Fruit fly (Drosophila melanogaster) whole organism, embryonic: Measurements from ENCODE around the gene CG17376.

ENCODE experiments used
- BtbVII ChIP-seq: fragments of 200-800 bp; sonication (Bioruptor generic); optimal IDR thresholded peaks from 3 replicates; lab custom pipeline; 2017; ENCODE audit warnings: missing biosample characterization, mild to moderate bottlenecking, missing genetic modification characterization
- CG10209 ChIP-seq: fragments of 200-800 bp; sonication (Bioruptor generic); optimal IDR thresholded peaks from 3 replicates; lab custom pipeline; 2017; ENCODE audit warnings: missing biosample characterization, mild to moderate bottlenecking, missing genetic modification characterization, missing genetic modification reagents
- CG10543 ChIP-seq: fragments of 200-800 bp; sonication (Bioruptor generic); optimal IDR thresholded peaks from 3 replicates; lab custom pipeline; 2017; ENCODE audit warnings: missing biosample characterization, mild to moderate bottlenecking, missing genetic modification characterization, moderate library complexity
- CG12391 ChIP-seq: fragments of 200-800 bp; sonication (Bioruptor generic); optimal IDR thresholded peaks from 3 replicates; lab custom pipeline; 2018; ENCODE audit warnings: missing biosample characterization, mild to moderate bottlenecking, missing genetic modification characterization, moderate library complexity
- CG1529 ChIP-seq: fragments of 200-800 bp; sonication (Bioruptor generic); optimal IDR thresholded peaks from 3 replicates; lab custom pipeline; 2018; ENCODE audit warnings: missing biosample characterization, missing genetic modification characterization
- CG18262 ChIP-seq: fragments of 200-800 bp; optimal IDR thresholded peaks from 3 replicates; lab custom pipeline; 2019; ENCODE audit warnings: missing biosample characterization, mild to moderate bottlenecking, missing genetic modification characterization, moderate library complexity
- CG18599 ChIP-seq: fragments of 200-800 bp; sonication (Bioruptor generic); optimal IDR thresholded peaks from 3 replicates; lab custom pipeline; 2017; ENCODE audit warnings: missing biosample characterization, missing genetic modification characterization, mild to moderate bottlenecking, moderate library complexity, missing genetic modification reagents
- CG30020 ChIP-seq: fragments of 200-800 bp; optimal IDR thresholded peaks from 2 replicates; lab custom pipeline; 2019; ENCODE audit warnings: missing biosample characterization, mild to moderate bottlenecking, missing genetic modification characterization, moderate library complexity
- CG3281 ChIP-seq: fragments of 200-800 bp; sonication (Bioruptor generic); optimal IDR thresholded peaks from 3 replicates; lab custom pipeline; 2017; ENCODE audit warnings: missing biosample characterization, mild to moderate bottlenecking, missing genetic modification characterization
- CG3838 ChIP-seq: fragments of 200-800 bp; sonication (Bioruptor generic); optimal IDR thresholded peaks from 3 replicates; lab custom pipeline; 2016; ENCODE audit warnings: missing biosample characterization, missing genetic modification characterization
- CG4282 ChIP-seq: fragments of 200-800 bp; sonication (Bioruptor generic); optimal IDR thresholded peaks from 2 replicates; lab custom pipeline; 2016; ENCODE audit warnings: missing biosample characterization, missing genetic modification characterization
- CG4328 ChIP-seq: fragments of 200-800 bp; sonication (Bioruptor generic); optimal IDR thresholded peaks from 3 replicates; lab custom pipeline; 2017; ENCODE audit warnings: missing biosample characterization, missing genetic modification reagents, missing genetic modification characterization
- CG4424 ChIP-seq: fragments of 200-800 bp; sonication (Bioruptor generic); optimal IDR thresholded peaks from 3 replicates; lab custom pipeline; 2016; ENCODE audit warnings: missing biosample characterization, missing genetic modification characterization
- CG6813 ChIP-seq: fragments of 200-800 bp; sonication (Bioruptor generic); optimal IDR thresholded peaks from 2 replicates; lab custom pipeline; 2017; ENCODE audit warnings: missing biosample characterization, missing genetic modification characterization, mild to moderate bottlenecking, moderate library complexity, missing genetic modification reagents
- CG6854 ChIP-seq: fragments of 200-800 bp; sonication (Bioruptor generic); optimal IDR thresholded peaks from 3 replicates; lab custom pipeline; 2017; ENCODE audit warnings: missing biosample characterization, mild to moderate bottlenecking, missing genetic modification characterization
- CG8388 ChIP-seq: fragments of 200-800 bp; sonication (Bioruptor generic); optimal IDR thresholded peaks from 2 replicates; lab custom pipeline; 2019; ENCODE audit warnings: missing biosample characterization, mild to moderate bottlenecking, missing genetic modification characterization, moderate library complexity
- CG8765 ChIP-seq: fragments of 200-800 bp; sonication (Bioruptor generic); IDR thresholded peaks from 2 replicates; pipeline ENCODE4 v1.3.6; 2022; ENCODE audit warnings: missing biosample characterization, missing genetic modification characterization
- CG8924 ChIP-seq: fragments of 200-800 bp; optimal IDR thresholded peaks from 3 replicates; lab custom pipeline; 2019; ENCODE audit warnings: missing biosample characterization, mild to moderate bottlenecking, missing genetic modification characterization, moderate library complexity
- CG9817 ChIP-seq: fragments of 200-800 bp; sonication (Bioruptor generic); optimal IDR thresholded peaks from 2 replicates; lab custom pipeline; 2018; ENCODE audit warnings: missing biosample characterization, mild to moderate bottlenecking, missing genetic modification characterization, moderate library complexity
- CrebB ChIP-seq: fragments of 200-800 bp; sonication (Bioruptor generic); optimal IDR thresholded peaks from 3 replicates; lab custom pipeline; 2018; ENCODE audit warnings: missing biosample characterization, mild to moderate bottlenecking, missing genetic modification characterization
- D ChIP-seq, 2 experiments: fragments of 200-800 bp in 1 of 2; fragments of >200 bp in 1 of 2; sonication (Bioruptor generic) in 1 of 2; optimal IDR thresholded peaks; 2 replicates in 1 of 2; 3 replicates in 1 of 2; lab custom pipeline; 2017; ENCODE audit warnings: mild to moderate bottlenecking in 1 of 2, missing biosample characterization in 1 of 2, missing genetic modification characterization in 1 of 2, missing genetic modification reagents in 1 of 2
- Dip2 ChIP-seq: fragments of 200-800 bp; sonication (Bioruptor generic); IDR thresholded peaks from 2 replicates; pipeline ENCODE4 v1.3.6; 2022; ENCODE audit warnings: missing biosample characterization, missing genetic modification characterization
- Doc3 ChIP-seq: fragments of 200-800 bp; sonication (Bioruptor generic); IDR thresholded peaks from 3 replicates; pipeline ENCODE4 v1.3.6; 2022; ENCODE audit warnings: missing biosample characterization, missing genetic modification characterization; ENCODE audit not compliant: partially characterized antibody
- E2f1 ChIP-seq: fragments of 200-800 bp; sonication (Bioruptor generic); IDR thresholded peaks from 2 replicates; pipeline ENCODE4 v1.3.6; 2022; ENCODE audit warnings: missing biosample characterization, missing genetic modification characterization
- E2f2 ChIP-seq: fragments of 200-800 bp; sonication (Bioruptor generic); IDR thresholded peaks from 2 replicates; pipeline ENCODE4 v1.3.6; 2022; ENCODE audit warnings: missing biosample characterization, missing genetic modification characterization
- Fer1 ChIP-seq: fragments of 200-800 bp; sonication (Bioruptor generic); optimal IDR thresholded peaks from 2 replicates; lab custom pipeline; 2017; ENCODE audit warnings: missing biosample characterization, mild to moderate bottlenecking, missing genetic modification characterization
- Hand ChIP-seq: fragments of 200-800 bp; sonication (Bioruptor generic); optimal IDR thresholded peaks from 2 replicates; lab custom pipeline; 2017; ENCODE audit warnings: mild to moderate bottlenecking, missing biosample characterization, missing genetic modification reagents, missing genetic modification characterization
- Hr51 ChIP-seq, 2 experiments: fragments of 200-800 bp; sonication (Bioruptor generic); optimal IDR thresholded peaks; 2 replicates in 1 of 2; 3 replicates in 1 of 2; lab custom pipeline; 2016 to 2018; ENCODE audit warnings: missing biosample characterization in 2 of 2, missing genetic modification characterization in 2 of 2, mild to moderate bottlenecking in 1 of 2, moderate library complexity in 1 of 2
- Lim3 ChIP-seq: fragments of 200-800 bp; sonication (Bioruptor generic); IDR thresholded peaks from 2 replicates; pipeline ENCODE4 v1.3.6; 2022; ENCODE audit warnings: missing biosample characterization, missing genetic modification characterization
- Max ChIP-seq: fragments of 200-800 bp; sonication (Bioruptor generic); optimal IDR thresholded peaks from 2 replicates; lab custom pipeline; 2016; ENCODE audit warnings: missing biosample characterization, mild to moderate bottlenecking, missing genetic modification characterization
- Med ChIP-seq: fragments of 200-800 bp; sonication (Bioruptor generic); peaks from one replicate; lab custom pipeline; 2016; ENCODE audit warnings: missing biosample characterization, missing genetic modification characterization, mild to moderate bottlenecking, inconsistent platforms, moderate library complexity
- Myb ChIP-seq: fragments of 200-800 bp; sonication (Bioruptor generic); optimal IDR thresholded peaks from 2 replicates; lab custom pipeline; 2016; ENCODE audit warnings: missing biosample characterization, missing genetic modification characterization
- PHDP ChIP-seq: fragments of 200-800 bp; sonication (Bioruptor generic); optimal IDR thresholded peaks from 3 replicates; lab custom pipeline; 2018; ENCODE audit warnings: missing biosample characterization, mild to moderate bottlenecking, missing genetic modification characterization, moderate library complexity
- amos ChIP-seq: fragments of 200-800 bp; sonication (Bioruptor generic); IDR thresholded peaks from 2 replicates; pipeline ENCODE4 v1.3.6; 2022; ENCODE audit warnings: missing biosample characterization, missing genetic modification characterization; ENCODE audit not compliant: partially characterized antibody
- bcd ChIP-seq: fragments of 200-800 bp; sonication (Bioruptor generic); optimal IDR thresholded peaks from 2 replicates; lab custom pipeline; 2017; ENCODE audit warnings: missing biosample characterization, mild to moderate bottlenecking, missing genetic modification characterization
- bsh ChIP-seq, 2 experiments: fragments of 200-800 bp; sonication (Bioruptor generic); optimal IDR thresholded peaks; 2 replicates each; lab custom pipeline; 2017 to 2018; ENCODE audit warnings: mild to moderate bottlenecking in 2 of 2, missing biosample characterization in 2 of 2, missing genetic modification characterization in 2 of 2, moderate library complexity in 1 of 2
- croc ChIP-seq: fragments of 200-800 bp; sonication (Bioruptor generic); conservative IDR thresholded peaks from 3 replicates; pipeline ENCODE4 v1.3.6; 2022; ENCODE audit warnings: missing biosample characterization, missing genetic modification characterization
- danr ChIP-seq: fragments of 200-800 bp; sonication (Bioruptor generic); IDR thresholded peaks from 2 replicates; pipeline ENCODE4 v1.3.6; 2022; ENCODE audit warnings: missing biosample characterization, missing genetic modification characterization
- dati ChIP-seq: fragments of 200-800 bp; sonication (Bioruptor generic); IDR thresholded peaks from 2 replicates; pipeline ENCODE4 v1.3.6; 2022; ENCODE audit warnings: missing biosample characterization, missing genetic modification characterization
- eve ChIP-seq, 2 experiments: fragments of >200 bp; optimal IDR thresholded peaks; 2 replicates each; lab custom pipeline; 2017; ENCODE audit warnings: missing biosample characterization in 2 of 2, missing genetic modification characterization in 2 of 2
- lab ChIP-seq: fragments of 200-800 bp; sonication (Bioruptor generic); optimal IDR thresholded peaks from 3 replicates; lab custom pipeline; 2017; ENCODE audit warnings: missing biosample characterization, missing genetic modification characterization, mild to moderate bottlenecking, moderate library complexity, missing genetic modification reagents
- odd ChIP-seq: fragments of 200-800 bp; sonication (Bioruptor generic); optimal IDR thresholded peaks from 2 replicates; lab custom pipeline; 2017; ENCODE audit warnings: missing biosample characterization, mild to moderate bottlenecking, missing genetic modification characterization
- pan ChIP-seq, 4 experiments: fragments of >200 bp in 3 of 4; fragments of 200-800 bp in 1 of 4; sonication (Bioruptor generic) in 1 of 4; optimal IDR thresholded peaks in 3 of 4; IDR thresholded peaks in 1 of 4; 2 replicates each; pipeline versions ENCODE4 v1.3.6 to Lab custom; 2017 to 2022; ENCODE audit warnings: missing biosample characterization in 2 of 4, missing genetic modification characterization in 2 of 4, mixed read lengths in 1 of 4
- prd ChIP-seq, 3 experiments: fragments of >200 bp in 2 of 3; fragments of 200-800 bp in 1 of 3; sonication (Bioruptor generic) in 1 of 3; optimal IDR thresholded peaks in 2 of 3; IDR thresholded peaks in 1 of 3; 2 replicates in 2 of 3; 3 replicates in 1 of 3; pipeline versions ENCODE4 v1.3.6 to Lab custom; 2017 to 2022; ENCODE audit warnings: missing biosample characterization in 1 of 3, missing genetic modification characterization in 1 of 3
- sisA ChIP-seq: fragments of 200-800 bp; sonication (Bioruptor generic); IDR thresholded peaks from 2 replicates; pipeline ENCODE4 v1.3.6; 2022; ENCODE audit warnings: missing biosample characterization, missing genetic modification characterization
- sqz ChIP-seq: fragments of 200-800 bp; sonication (Bioruptor generic); optimal IDR thresholded peaks from 3 replicates; lab custom pipeline; 2018; ENCODE audit warnings: missing biosample characterization, mild to moderate bottlenecking, missing genetic modification characterization
- tap ChIP-seq: fragments of 200-800 bp; optimal IDR thresholded peaks from 3 replicates; lab custom pipeline; 2019; ENCODE audit warnings: missing biosample characterization, mild to moderate bottlenecking, missing genetic modification characterization, moderate library complexity

CG17376 gene

dm6 chr2L:6830264-6830729, 29.6 kb upstream of the CG17376 start (continued):
- TF ChIP-seq E2f1 (GFP tag; lab: Robert Waterston, UW) = peak; percentile 36; the same call in 1 of the 2 replicates
- TF ChIP-seq CG18599 (GFP tag; lab: Kevin White, UChicago) = peak; percentile 64
- TF ChIP-seq sqz = peak; percentile 11
- peak; percentile 47; the same call in 2 of the 3 replicates for TF ChIP-seq croc (GFP tag; lab: Robert Waterston, UW)
- TF ChIP-seq CG4282 (GFP tag; lab: Kevin White, UChicago) = no peak
- peak; percentile 58 for TF ChIP-seq CG10209
- TF ChIP-seq D (optimal IDR thresholded peaks at IDR 0.05; lab: Kevin White, UChicago) = no peak
- peak; percentile 66 for TF ChIP-seq D (GFP tag; optimal IDR thresholded peaks at IDR 0.05; lab: Kevin White, UChicago)
- TF ChIP-seq bcd (GFP tag; lab: Kevin White, UChicago) = peak; percentile 55
- peak; percentile 40 for TF ChIP-seq PHDP (tag; lab: Kevin White, UChicago)
- TF ChIP-seq CG1529 = peak; percentile 51
- peak in 1 of 2 experiments; percentile 56 for TF ChIP-seq bsh (GFP tag; optimal IDR thresholded peaks at IDR 0.05; lab: Kevin White, UChicago)
- TF ChIP-seq CG12391 (tag; lab: Kevin White, UChicago) = peak; percentile 71
- TF ChIP-seq CG8388 (GFP tag; lab: Kevin White, UChicago) = peak; percentile 42
- TF ChIP-seq CG6813 (GFP tag; lab: Kevin White, UChicago) = peak; percentile 49
- TF ChIP-seq CG30020 (tag; lab: Kevin White, UChicago) = peak; percentile 36
- no peak for TF ChIP-seq prd (optimal IDR thresholded peaks at IDR 0.05; lab: Kevin White, UChicago)
- TF ChIP-seq prd (GFP tag; IDR thresholded peaks at IDR 0.05; lab: Robert Waterston, UW) = peak; percentile 74; the same call in 2 of the 3 replicates
- TF ChIP-seq Dip2 (GFP tag; lab: Robert Waterston, UW) = no peak
- no peak for TF ChIP-seq Doc3
- no peak for TF ChIP-seq Myb (GFP tag; lab: Kevin White, UChicago)
- TF ChIP-seq Max (GFP tag; lab: Kevin White, UChicago) = peak; percentile 28
- TF ChIP-seq lab (GFP tag; lab: Kevin White, UChicago) = peak; percentile 62
- peak; percentile 36 for TF ChIP-seq Hand (GFP tag; lab: Kevin White, UChicago)
- TF ChIP-seq amos (GFP tag; lab: Robert Waterston, UW) = no peak
- TF ChIP-seq dati (GFP tag; lab: Robert Waterston, UW) = no peak
- TF ChIP-seq tap (tag; lab: Kevin White, UChicago) = peak; percentile 42
- no peak for TF ChIP-seq Lim3 (GFP tag; lab: Robert Waterston, UW)
- peak; percentile 70 for TF ChIP-seq Med (GFP tag; lab: Kevin White, UChicago)
- TF ChIP-seq CrebB (tag; lab: Kevin White, UChicago) = no peak
- no peak for TF ChIP-seq pan (optimal IDR thresholded peaks at IDR 0.05; lab: Kevin White, UChicago)
- peak in 1 of 2 experiments; percentile 15 for TF ChIP-seq pan (GFP tag; optimal IDR thresholded peaks at IDR 0.05 in 1 of 2, IDR thresholded peaks at IDR 0.05 in 1 of 2)
- peak; percentile 40; the same call in 1 of the 2 replicates for TF ChIP-seq E2f2 (GFP tag; lab: Robert Waterston, UW)
- peak in 1 of 2 experiments; percentile 49 for TF ChIP-seq Hr51 (GFP tag; optimal IDR thresholded peaks at IDR 0.05; lab: Kevin White, UChicago)
- TF ChIP-seq CG3838 (GFP tag; lab: Kevin White, UChicago) = no peak
- TF ChIP-seq eve (GFP tag; optimal IDR thresholded peaks at IDR 0.05; lab: Kevin White, UChicago) = peak in 1 of 2 experiments; percentile 84
- TF ChIP-seq CG10543 = peak; percentile 17
- TF ChIP-seq CG9817 (tag; lab: Kevin White, UChicago) = peak; percentile 19
- peak; percentile 83 for TF ChIP-seq CG8924 (tag; lab: Kevin White, UChicago)
- TF ChIP-seq Fer1 (GFP tag; lab: Kevin White, UChicago) = peak; percentile 54
- peak; percentile 47 for TF ChIP-seq CG3281
- TF ChIP-seq CG6854 (GFP tag; lab: Kevin White, UChicago) = peak; percentile 39
- peak; percentile 62 for TF ChIP-seq odd
- TF ChIP-seq CG18262 (tag; lab: Kevin White, UChicago) = peak; percentile 88
- TF ChIP-seq danr (GFP tag; lab: Robert Waterston, UW) = no peak
- no peak for TF ChIP-seq sisA (GFP tag; lab: Robert Waterston, UW)
- TF ChIP-seq CG8765 (GFP tag; lab: Robert Waterston, UW) = peak; percentile 40; the same call in 1 of the 2 replicates
- TF ChIP-seq CG4424 (GFP tag; lab: Kevin White, UChicago) = peak; percentile 61
- no peak for TF ChIP-seq CG4328
- peak; percentile 1 for TF ChIP-seq BtbVII (GFP tag; lab: Kevin White, UChicago)
